Worm (Caenorhabditis elegans) whole organism, late embryonic: ENCODE data around the gene Y55D5A.3.

Experiments used
- C08G9.2 ChIP-seq: sonication (generic microtip); optimal IDR thresholded peaks from 2 replicates; lab custom pipeline; 2016; ENCODE audit warnings: mild to moderate bottlenecking, missing genetic modification characterization, moderate library complexity, missing compliant biosample characterization
- K02D7.2 ChIP-seq: sonication (generic microtip); optimal IDR thresholded peaks from 2 replicates; lab custom pipeline; 2017; ENCODE audit warnings: mild to moderate bottlenecking, missing genetic modification characterization, missing compliant biosample characterization
- K09A11.1 ChIP-seq: sonication (generic microtip); optimal IDR thresholded peaks from 2 replicates; lab custom pipeline; 2017; ENCODE audit warnings: antibody characterized with exemption, mild to moderate bottlenecking, missing genetic modification characterization, missing compliant biosample characterization; ENCODE audit not compliant: insufficient read depth
- Y22D7AL.16 ChIP-seq: sonication (generic microtip); optimal IDR thresholded peaks from 2 replicates; lab custom pipeline; 2016; ENCODE audit warnings: missing genetic modification characterization, missing compliant biosample characterization
- ahr-1 ChIP-seq: sonication (generic microtip); optimal IDR thresholded peaks from 2 replicates; lab custom pipeline; 2016; ENCODE audit warnings: missing genetic modification characterization, missing compliant biosample characterization
- ama-1 ChIP-seq: fragments of 150-350 bp; optimal IDR thresholded peaks from 2 replicates; lab custom pipeline; 2014
- ceh-14 ChIP-seq: sonication (generic microtip); optimal IDR thresholded peaks from 2 replicates; lab custom pipeline; 2016; ENCODE audit warnings: missing genotype, missing genetic modification characterization, missing compliant biosample characterization
- ceh-24 ChIP-seq: sonication (generic microtip); optimal IDR thresholded peaks from 2 replicates; lab custom pipeline; 2016; ENCODE audit warnings: mild to moderate bottlenecking, missing genetic modification characterization, missing compliant biosample characterization
- ceh-34 ChIP-seq: sonication (generic microtip); optimal IDR thresholded peaks from 2 replicates; lab custom pipeline; 2016; ENCODE audit warnings: mild to moderate bottlenecking, missing genetic modification characterization, missing compliant biosample characterization
- ceh-45 ChIP-seq: fragments of 200-800 bp; sonication (Bioruptor generic); IDR thresholded peaks from 2 replicates; pipeline ENCODE4 v1.3.6; 2022; ENCODE audit warnings: missing genetic modification reagents, missing genetic modification characterization, missing compliant biosample characterization
- ceh-9 ChIP-seq: sonication (generic microtip); optimal IDR thresholded peaks from 2 replicates; lab custom pipeline; 2016; ENCODE audit warnings: mild to moderate bottlenecking, missing genetic modification characterization, inconsistent platforms, missing compliant biosample characterization
- che-1 ChIP-seq: sonication (generic microtip); optimal IDR thresholded peaks from 2 replicates; lab custom pipeline; 2016; ENCODE audit warnings: mild to moderate bottlenecking, missing genetic modification characterization, missing compliant biosample characterization
- dmd-4 ChIP-seq: sonication (generic microtip); optimal IDR thresholded peaks from 2 replicates; lab custom pipeline; 2016; ENCODE audit warnings: borderline replicate concordance, missing genetic modification characterization, missing compliant biosample characterization
- dve-1 ChIP-seq: sonication (generic microtip); optimal IDR thresholded peaks from 2 replicates; lab custom pipeline; 2017; ENCODE audit warnings: antibody characterized with exemption, mild to moderate bottlenecking, missing genetic modification characterization, missing compliant biosample characterization
- elt-2 ChIP-seq: sonication (generic microtip); optimal IDR thresholded peaks from 2 replicates; lab custom pipeline; 2016; ENCODE audit warnings: missing genetic modification reagents, missing genetic modification characterization, missing compliant biosample characterization
- ets-4 ChIP-seq: sonication (generic microtip); optimal IDR thresholded peaks from 2 replicates; lab custom pipeline; 2016; ENCODE audit warnings: missing genetic modification characterization, missing compliant biosample characterization
- fkh-6 ChIP-seq: sonication (generic microtip); optimal IDR thresholded peaks from 2 replicates; lab custom pipeline; 2016; ENCODE audit warnings: missing genetic modification characterization, missing compliant biosample characterization
- gmeb-2 ChIP-seq: sonication (generic microtip); optimal IDR thresholded peaks from 2 replicates; lab custom pipeline; 2016; ENCODE audit warnings: missing genetic modification characterization, inconsistent platforms, missing compliant biosample characterization
- hlh-13 ChIP-seq: fragments of 200-800 bp; sonication (Bioruptor generic); optimal IDR thresholded peaks from 2 replicates; lab custom pipeline; 2018; ENCODE audit warnings: mild to moderate bottlenecking, missing genetic modification characterization, missing compliant biosample characterization
- hlh-8 ChIP-seq: sonication (generic microtip); optimal IDR thresholded peaks from 2 replicates; lab custom pipeline; 2016; ENCODE audit warnings: missing genotype, missing genetic modification characterization, missing compliant biosample characterization
- mec-3 ChIP-seq: sonication (generic microtip); optimal IDR thresholded peaks from 2 replicates; lab custom pipeline; 2016; ENCODE audit warnings: borderline replicate concordance, missing genetic modification characterization, missing compliant biosample characterization
- nfya-1 ChIP-seq: sonication (generic microtip); optimal IDR thresholded peaks from 2 replicates; lab custom pipeline; 2017; ENCODE audit warnings: missing genetic modification characterization, mild to moderate bottlenecking, missing compliant biosample characterization, antibody characterized with exemption, moderate library complexity
- npax-4 ChIP-seq: sonication (generic microtip); optimal IDR thresholded peaks from 2 replicates; lab custom pipeline; 2016; ENCODE audit warnings: missing genetic modification characterization, missing compliant biosample characterization
- odd-2 ChIP-seq: sonication (generic microtip); optimal IDR thresholded peaks from 2 replicates; lab custom pipeline; 2017; ENCODE audit warnings: antibody characterized with exemption, mild to moderate bottlenecking, missing genetic modification characterization, missing compliant biosample characterization
- pax-1 ChIP-seq: fragments of 150-350 bp; optimal IDR thresholded peaks from 2 replicates; lab custom pipeline; 2014; ENCODE audit warnings: missing biosample characterization, missing genetic modification characterization
- ref-2 ChIP-seq: sonication (generic microtip); optimal IDR thresholded peaks from 2 replicates; lab custom pipeline; 2016; ENCODE audit warnings: missing genetic modification characterization, missing compliant biosample characterization
- rnt-1 ChIP-seq: sonication (generic microtip); optimal IDR thresholded peaks from 2 replicates; lab custom pipeline; 2016; ENCODE audit warnings: missing genetic modification characterization, missing compliant biosample characterization
- sdc-2 ChIP-seq: sonication (generic microtip); optimal IDR thresholded peaks from 2 replicates; lab custom pipeline; 2016; ENCODE audit warnings: missing genotype, missing genetic modification characterization, missing compliant biosample characterization
- sox-2 ChIP-seq: fragments of 200-800 bp; sonication (Bioruptor generic); IDR thresholded peaks from 2 replicates; pipeline ENCODE4 v1.3.6; 2022; ENCODE audit warnings: missing genetic modification reagents, missing genetic modification characterization, missing compliant biosample characterization
- tbx-2 ChIP-seq: sonication (generic microtip); optimal IDR thresholded peaks from 2 replicates; lab custom pipeline; 2016; ENCODE audit warnings: missing genetic modification characterization, missing compliant biosample characterization
- tbx-7 ChIP-seq: sonication (generic microtip); optimal IDR thresholded peaks from 2 replicates; lab custom pipeline; 2016; ENCODE audit warnings: missing genotype, missing genetic modification characterization, missing compliant biosample characterization
- unc-55 ChIP-seq: sonication (generic microtip); optimal IDR thresholded peaks from 2 replicates; lab custom pipeline; 2017; ENCODE audit warnings: missing biosample characterization, missing genetic modification reagents, missing genetic modification characterization
- unc-86 ChIP-seq: sonication (generic microtip); optimal IDR thresholded peaks from 2 replicates; lab custom pipeline; 2016; ENCODE audit warnings: missing genetic modification characterization, missing compliant biosample characterization
- ztf-16 ChIP-seq: sonication (generic microtip); optimal IDR thresholded peaks from 2 replicates; lab custom pipeline; 2017; ENCODE audit warnings: missing genetic modification characterization, missing compliant biosample characterization

The Y55D5A.3 gene

DNA sequence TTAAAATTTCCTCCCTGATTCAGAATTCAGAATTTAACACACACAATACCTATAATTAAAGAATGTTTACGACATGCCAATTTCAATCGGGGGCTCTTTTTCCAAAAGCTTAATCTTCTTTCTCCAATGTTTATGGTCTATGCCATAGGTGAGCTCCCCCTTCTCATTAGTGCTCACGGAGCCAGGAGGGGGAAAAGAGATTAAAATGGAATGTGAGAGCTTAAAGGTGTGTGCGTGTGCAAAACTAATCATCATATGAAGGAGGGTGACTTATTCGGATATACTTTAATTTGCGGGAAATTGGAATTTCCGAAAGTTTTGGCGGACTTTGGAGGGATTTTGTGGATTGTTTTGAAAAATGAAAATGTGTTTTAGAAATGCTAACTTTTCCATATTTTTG is 7.5 kb upstream of the Y55D5A.3 start:
- peak; percentile 86 for TF ChIP-seq ceh-14 (tag; lab: Kevin White, UChicago)
- TF ChIP-seq ets-4 (tag; lab: Kevin White, UChicago): no peak

DNA sequence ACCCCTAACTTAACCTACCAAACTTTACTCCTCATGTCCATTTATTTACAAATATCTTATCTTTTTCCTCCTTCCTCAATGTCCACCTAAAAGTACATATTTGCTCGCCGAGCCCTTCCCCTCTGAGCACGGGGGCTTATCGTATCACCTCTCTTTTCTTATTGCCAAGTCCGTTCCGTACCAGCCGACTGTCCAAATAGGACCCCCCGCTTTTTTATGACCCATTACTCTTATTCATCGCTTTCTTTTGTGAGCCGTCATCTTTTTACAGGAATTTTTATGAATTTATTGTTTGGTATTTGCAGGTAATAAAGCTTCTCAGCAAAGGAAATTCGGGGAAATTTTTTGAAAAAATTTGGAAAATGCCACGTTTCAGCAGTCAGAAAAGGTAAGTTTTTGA is 6.5 kb upstream of the Y55D5A.3 start, which contains the start of gene Y55D5A.1:
Gene Y55D5A.1, plus strand, starts transcription at position 301 of the 400 bp plus-strand sequence.
- no peak for TF ChIP-seq tbx-7 (tag; lab: Kevin White, UChicago)
- no peak for TF ChIP-seq Y22D7AL.16 (tag; lab: Kevin White, UChicago)
- no peak for TF ChIP-seq K09A11.1 (tag; lab: Kevin White, UChicago)
- TF ChIP-seq sdc-2 (tag; lab: Kevin White, UChicago): no peak
- TF ChIP-seq unc-55: no peak
- no peak for TF ChIP-seq nfya-1
- no peak for TF ChIP-seq sox-2 (GFP tag; lab: Robert Waterston, UW)
- no peak for TF ChIP-seq unc-86 (tag; lab: Kevin White, UChicago)
- no peak for TF ChIP-seq pax-1 (tag; lab: Kevin White, UChicago)

DNA sequence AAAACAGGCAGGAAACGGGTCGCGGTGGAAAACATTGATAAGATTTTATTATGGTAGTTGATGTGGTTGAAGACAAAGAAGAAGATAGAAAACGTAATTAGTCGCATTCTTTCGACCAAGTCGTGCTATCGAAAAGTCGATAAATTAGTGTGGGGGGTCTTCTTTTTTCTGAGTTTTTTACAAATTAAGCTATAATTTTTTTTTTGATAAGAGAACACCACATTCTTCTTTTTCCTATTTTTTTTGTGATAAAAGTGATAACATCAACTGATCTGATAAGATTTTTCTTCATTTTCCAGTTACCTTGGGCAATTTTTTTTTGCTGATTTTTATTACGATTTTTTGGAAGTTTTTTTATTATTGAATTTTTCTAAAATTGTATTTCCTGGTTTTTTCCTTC is 5.3 kb upstream of the Y55D5A.3 start:
- peak; percentile 76 for TF ChIP-seq elt-2
- no peak for TF ChIP-seq K09A11.1 (tag; lab: Kevin White, UChicago)
- no peak for TF ChIP-seq dmd-4 (tag; lab: Kevin White, UChicago)
- no peak for TF ChIP-seq ztf-16

DNA sequence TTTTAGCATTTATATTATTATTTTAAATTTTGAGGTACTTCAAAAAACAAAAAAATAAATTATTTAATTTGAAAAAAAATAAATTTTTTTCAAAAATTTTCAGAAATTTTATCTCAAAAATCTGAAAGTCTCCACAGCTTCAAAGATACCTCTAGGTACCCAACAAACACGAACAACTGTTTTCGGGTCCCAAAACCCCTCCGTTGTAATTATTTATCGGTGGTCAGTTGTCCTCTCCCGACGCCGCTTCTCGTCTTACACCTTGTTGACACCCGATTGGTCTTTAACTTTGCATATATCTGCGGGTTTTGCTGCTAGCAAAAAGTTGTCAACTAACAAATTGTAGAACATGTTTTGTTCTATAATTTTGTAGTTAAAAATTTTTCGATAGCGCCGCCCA is 587 bp upstream of the Y55D5A.3 start:
- TF ChIP-seq C08G9.2 (no peak), dve-1 (no peak), tbx-2 (tag; lab: Kevin White, UChicago) (no peak), npax-4 (no peak), ama-1 (lab: Kevin White, UChicago) (no peak), ceh-45 (GFP tag; lab: Robert Waterston, UW) (no peak)

DNA sequence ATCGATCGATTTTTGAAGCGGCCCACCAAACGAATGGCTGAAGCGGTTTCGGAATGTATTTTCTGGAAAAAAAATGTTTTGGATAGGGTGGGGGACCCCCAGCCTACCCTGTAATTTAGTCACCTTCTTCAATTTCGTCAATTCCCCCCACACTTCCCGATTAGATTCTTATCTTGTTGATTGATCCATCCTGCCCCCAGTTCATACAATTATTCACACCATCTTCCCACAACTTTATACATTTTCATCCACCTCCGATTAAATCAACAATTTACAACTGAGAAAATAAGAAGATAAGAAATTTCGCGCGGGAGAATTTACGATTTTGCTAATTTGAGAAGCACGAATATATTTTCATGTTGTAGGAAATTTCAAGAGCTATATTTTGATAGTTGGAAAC is 2.6 kb downstream of the Y55D5A.3 start:
- TF ChIP-seq rnt-1 (peak; percentile 5), ceh-9 (tag; lab: Kevin White, UChicago) (no peak)

DNA sequence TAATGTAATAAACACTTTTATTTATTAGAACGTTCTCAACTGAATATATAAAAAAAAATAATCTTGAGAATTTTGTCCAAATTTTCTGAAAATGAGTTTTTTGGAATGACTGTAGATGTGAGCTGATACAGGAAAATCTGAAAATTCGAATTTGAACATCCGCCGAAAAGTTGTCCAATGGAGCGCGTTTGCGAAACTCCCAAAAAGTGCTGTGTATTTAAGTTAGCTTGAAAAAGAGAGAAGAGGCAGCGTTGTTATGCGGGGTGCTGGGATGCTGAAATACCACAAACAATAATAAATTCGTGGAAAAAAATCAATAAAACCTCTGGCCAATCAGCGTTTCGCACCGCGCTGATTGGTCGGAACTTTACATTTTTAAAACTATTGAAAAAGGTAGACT is 5.3 kb downstream of the Y55D5A.3 start:
- TF ChIP-seq tbx-2 (tag; lab: Kevin White, UChicago) (no peak), K02D7.2 (tag; lab: Kevin White, UChicago) (no peak), hlh-13 (GFP tag; lab: Kevin White, UChicago) (no peak), ceh-24 (tag; lab: Kevin White, UChicago) (no peak), gmeb-2 (tag; lab: Kevin White, UChicago) (no peak), mec-3 (no peak), hlh-8 (tag; lab: Kevin White, UChicago) (no peak), ets-4 (tag; lab: Kevin White, UChicago) (no peak), ref-2 (tag; lab: Kevin White, UChicago) (no peak), odd-2 (tag; lab: Kevin White, UChicago) (no peak), sox-2 (GFP tag; lab: Robert Waterston, UW) (no peak), ceh-34 (tag; lab: Kevin White, UChicago) (no peak), tbx-7 (tag; lab: Kevin White, UChicago) (no peak), che-1 (tag; lab: Kevin White, UChicago) (no peak), fkh-6 (no peak), ahr-1 (tag; lab: Kevin White, UChicago) (no peak)
